Fruit fly (Drosophila melanogaster) whole organism, embryonic: ENCODE results near the gene BORCS5.

Source experiments
- CG11247 ChIP-seq: fragments of 200-800 bp; sonication (Bioruptor generic); IDR thresholded peaks from 2 replicates; pipeline ENCODE4 v1.3.6; 2022; ENCODE audit warnings: missing biosample characterization, missing genetic modification characterization
- CG18262 ChIP-seq: fragments of 200-800 bp; optimal IDR thresholded peaks from 3 replicates; lab custom pipeline; 2019; ENCODE audit warnings: missing biosample characterization, mild to moderate bottlenecking, missing genetic modification characterization, moderate library complexity
- Gug ChIP-seq: fragments of 200-800 bp; sonication (Bioruptor generic); IDR thresholded peaks from 4 replicates; pipeline ENCODE4 v1.3.6; 2022; ENCODE audit warnings: missing biosample characterization, missing genetic modification characterization
- PHDP ChIP-seq: fragments of 200-800 bp; sonication (Bioruptor generic); optimal IDR thresholded peaks from 3 replicates; lab custom pipeline; 2018; ENCODE audit warnings: missing biosample characterization, mild to moderate bottlenecking, missing genetic modification characterization, moderate library complexity
- amos ChIP-seq: fragments of 200-800 bp; sonication (Bioruptor generic); IDR thresholded peaks from 2 replicates; pipeline ENCODE4 v1.3.6; 2022; ENCODE audit warnings: missing biosample characterization, missing genetic modification characterization; ENCODE audit not compliant: partially characterized antibody
- ato ChIP-seq: fragments of 200-800 bp; sonication (Bioruptor generic); IDR thresholded peaks from 2 replicates; pipeline ENCODE4 v1.3.6; 2022; ENCODE audit warnings: missing biosample characterization, missing genetic modification characterization; ENCODE audit not compliant: partially characterized antibody
- emc ChIP-seq: fragments of 200-800 bp; sonication (Bioruptor generic); optimal IDR thresholded peaks from 2 replicates; lab custom pipeline; 2016; ENCODE audit warnings: missing biosample characterization, missing genetic modification characterization
- knrl ChIP-seq: fragments of 200-800 bp; sonication (Bioruptor generic); IDR thresholded peaks from 3 replicates; pipeline ENCODE4 v1.3.6; 2022; ENCODE audit warnings: missing biosample characterization, missing genetic modification characterization; ENCODE audit not compliant: partially characterized antibody
- nom ChIP-seq: fragments of 200-800 bp; sonication (Bioruptor generic); optimal IDR thresholded peaks from 2 replicates; lab custom pipeline; 2017; ENCODE audit warnings: missing biosample characterization, missing genetic modification characterization, mild to moderate bottlenecking, moderate library complexity, missing genetic modification reagents
- pum ChIP-seq: fragments of 200-800 bp; sonication (Bioruptor generic); optimal IDR thresholded peaks from 2 replicates; lab custom pipeline; 2016; ENCODE audit warnings: missing biosample characterization, missing genetic modification characterization
- sd ChIP-seq: fragments of 200-800 bp; sonication (Bioruptor generic); optimal IDR thresholded peaks from 3 replicates; lab custom pipeline; 2018; ENCODE audit warnings: missing biosample characterization, mild to moderate bottlenecking, missing genetic modification characterization, moderate library complexity
- so ChIP-seq: fragments of 200-800 bp; sonication (Bioruptor generic); IDR thresholded peaks from 3 replicates; pipeline ENCODE4 v1.3.6; 2022; ENCODE audit warnings: missing biosample characterization, missing genetic modification characterization
- stwl ChIP-seq: fragments of 200-800 bp; sonication (Bioruptor generic); optimal IDR thresholded peaks from 3 replicates; lab custom pipeline; 2018; ENCODE audit warnings: missing biosample characterization, mild to moderate bottlenecking, missing genetic modification characterization, moderate library complexity

DNA sequence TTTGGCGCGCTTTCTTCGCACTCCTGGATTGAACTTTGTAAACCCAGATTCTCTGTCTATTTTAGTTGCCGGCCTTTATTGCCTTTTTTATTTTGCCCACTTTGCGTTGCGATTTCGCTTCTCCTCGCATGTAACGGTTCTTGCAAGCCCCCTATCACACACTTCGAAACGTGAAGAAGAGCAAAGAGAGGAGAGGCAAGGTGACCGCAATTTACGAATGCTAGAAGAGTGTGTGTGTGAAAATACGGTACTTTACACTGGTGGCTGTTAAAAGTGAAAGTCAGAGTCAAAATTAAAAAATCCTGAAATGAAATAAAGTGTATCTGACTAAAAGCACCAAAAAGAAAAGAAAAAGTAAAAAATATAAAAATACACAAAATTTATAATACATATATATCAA is 21.6 kb upstream of the BORCS5 start:
- TF ChIP-seq so (GFP tag; lab: Robert Waterston, UW) (no peak), stwl (tag; lab: Kevin White, UChicago) (no peak), CG11247 (no peak), ato (GFP tag; lab: Robert Waterston, UW) (no peak), CG18262 (no peak), nom (GFP tag; lab: Kevin White, UChicago) (no peak), Gug (no peak), knrl (no peak), amos (GFP tag; lab: Robert Waterston, UW) (no peak), sd (tag; lab: Kevin White, UChicago) (no peak), pum (GFP tag; lab: Kevin White, UChicago) (no peak), PHDP (tag; lab: Kevin White, UChicago) (no peak), emc (GFP tag; lab: Kevin White, UChicago) (no peak)
